Worm (Caenorhabditis elegans) whole organism, early embryonic: ENCODE data around the gene str-177.
A peak's percentile ranks its signal among the peaks of the same experiment; 100 is the strongest.

ENCODE experiments used
- B0310.2 ChIP-seq: sonication (generic microtip); optimal IDR thresholded peaks from 2 replicates; lab custom pipeline; 2016; ENCODE audit warnings: mild to moderate bottlenecking, missing genetic modification characterization, missing compliant biosample characterization
- F13C5.2 ChIP-seq: sonication (generic microtip); optimal IDR thresholded peaks from 2 replicates; lab custom pipeline; 2017; ENCODE audit warnings: mild to moderate bottlenecking, missing genetic modification characterization, inconsistent platforms, missing compliant biosample characterization
- aly-1 ChIP-seq: sonication (generic microtip); optimal IDR thresholded peaks from 2 replicates; lab custom pipeline; 2016; ENCODE audit warnings: missing genetic modification characterization, missing compliant biosample characterization
- ama-1 ChIP-seq: fragments of 150-350 bp; optimal IDR thresholded peaks from 2 replicates; lab custom pipeline; 2014
- ceh-13 ChIP-seq: fragments of 200-800 bp; sonication (Bioruptor generic); optimal IDR thresholded peaks from 2 replicates; lab custom pipeline; 2018; ENCODE audit warnings: mild to moderate bottlenecking, missing genetic modification characterization, missing compliant biosample characterization
- ceh-36 ChIP-seq: sonication (generic microtip); optimal IDR thresholded peaks from 2 replicates; lab custom pipeline; 2016; ENCODE audit warnings: missing genetic modification characterization, inconsistent platforms, missing compliant biosample characterization
- ets-7 ChIP-seq: sonication (generic microtip); optimal IDR thresholded peaks from 2 replicates; lab custom pipeline; 2016; ENCODE audit warnings: missing genotype, missing genetic modification characterization, missing compliant biosample characterization
- flt-1 ChIP-seq: fragments of 200-800 bp; sonication (Bioruptor generic); IDR thresholded peaks from 2 replicates; pipeline ENCODE4 v1.3.6; 2022; ENCODE audit warnings: missing genetic modification characterization, missing compliant biosample characterization
- hmbx-1 ChIP-seq: sonication (generic microtip); optimal IDR thresholded peaks from 2 replicates; lab custom pipeline; 2016; ENCODE audit warnings: mild to moderate bottlenecking, missing genetic modification characterization, missing compliant biosample characterization
- hmg-4 ChIP-seq: fragments of 200-800 bp; sonication (Bioruptor generic); optimal IDR thresholded peaks from 2 replicates; lab custom pipeline; 2018; ENCODE audit warnings: mild to moderate bottlenecking, missing genetic modification characterization, missing compliant biosample characterization
- hnd-1 ChIP-seq: sonication (generic microtip); optimal IDR thresholded peaks from 2 replicates; lab custom pipeline; 2016; ENCODE audit warnings: missing genetic modification characterization, missing compliant biosample characterization
- pes-1 ChIP-seq: fragments of 200-800 bp; sonication (Bioruptor generic); IDR thresholded peaks from 2 replicates; pipeline ENCODE4 v1.3.6; 2022; ENCODE audit warnings: missing genetic modification reagents, missing genetic modification characterization, missing compliant biosample characterization
- scrt-1 ChIP-seq: fragments of 200-800 bp; sonication (Bioruptor generic); IDR thresholded peaks from 2 replicates; pipeline ENCODE4 v1.3.6; 2022; ENCODE audit warnings: missing genetic modification characterization, missing compliant biosample characterization
- sea-1 ChIP-seq: fragments of 200-800 bp; sonication (Bioruptor generic); conservative IDR thresholded peaks from 2 replicates; pipeline ENCODE4 v1.3.6; 2022; ENCODE audit warnings: missing genetic modification characterization, missing compliant biosample characterization
- tbx-11 ChIP-seq: fragments of 200-800 bp; sonication (Bioruptor generic); IDR thresholded peaks from 2 replicates; pipeline ENCODE4 v1.3.6; 2022; ENCODE audit warnings: missing genetic modification characterization, missing compliant biosample characterization
- tbx-37 ChIP-seq: fragments of 200-800 bp; sonication (Bioruptor generic); conservative IDR thresholded peaks from 2 replicates; pipeline ENCODE4 v1.3.6; 2022; ENCODE audit warnings: missing genetic modification reagents, missing genetic modification characterization, missing compliant biosample characterization
- tra-4 ChIP-seq: sonication (generic microtip); optimal IDR thresholded peaks from 2 replicates; lab custom pipeline; 2017; ENCODE audit warnings: missing genetic modification characterization, missing compliant biosample characterization

Gene str-177

ce11 chrV:9198887-9199286 is at the start of gene str-177:
TSS of gene str-177 (minus strand) at chrV:9198987.
- TF ChIP-seq tra-4 (tag; lab: Kevin White, UChicago) (no peak), sea-1 (GFP tag; lab: Robert Waterston, UW) (no peak), scrt-1 (GFP tag; lab: Robert Waterston, UW) (no peak), tbx-37 (no peak), F13C5.2 (tag; lab: Kevin White, UChicago) (no peak), hmg-4 (GFP tag; lab: Kevin White, UChicago) (no peak), hnd-1 (no peak), ceh-36 (tag; lab: Kevin White, UChicago) (no peak), ets-7 (tag; lab: Kevin White, UChicago) (no peak), ceh-13 (GFP tag; lab: Kevin White, UChicago) (no peak), B0310.2 (tag; lab: Kevin White, UChicago) (no peak), hmbx-1 (tag; lab: Kevin White, UChicago) (no peak), aly-1 (tag; lab: Kevin White, UChicago) (no peak), flt-1 (no peak), pes-1 (GFP tag; lab: Robert Waterston, UW) (no peak)

DNA sequence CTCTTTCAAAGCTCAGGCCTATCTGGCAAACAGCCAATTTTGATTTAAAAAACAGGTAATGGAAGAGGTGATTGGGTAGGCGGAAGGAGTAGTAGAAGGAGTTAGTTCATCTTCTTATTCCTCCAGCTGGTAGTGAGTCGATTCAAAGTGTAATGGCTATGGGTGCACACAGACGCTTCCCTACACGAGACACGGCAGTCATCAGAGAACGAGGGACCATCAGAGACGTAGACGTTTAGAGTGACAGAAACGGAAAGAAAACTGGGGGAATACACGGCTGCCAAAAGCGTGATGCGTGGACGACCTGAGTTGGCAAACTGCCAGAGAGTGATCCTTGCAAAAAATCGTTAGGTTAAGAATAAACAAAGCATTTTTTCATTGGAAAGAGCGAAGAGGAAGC is 48.6 kb upstream of the str-177 start:
- TF ChIP-seq B0310.2 (tag; lab: Kevin White, UChicago) (no peak), ceh-13 (GFP tag; lab: Kevin White, UChicago) (no peak), ceh-36 (tag; lab: Kevin White, UChicago) (no peak), flt-1 (no peak), F13C5.2 (tag; lab: Kevin White, UChicago) (peak; percentile 39)

ce11 chrV:9246260-9246659 is 47.5 kb upstream of the str-177 start, which contains the start of gene aat-2:
TSS of gene aat-2 (minus strand) at chrV:9246360.
- TF ChIP-seq tbx-11 (GFP tag; lab: Robert Waterston, UW) (no peak), B0310.2 (tag; lab: Kevin White, UChicago) (no peak), ama-1 (lab: Kevin White, UChicago) (no peak), tbx-37 (no peak), hmg-4 (GFP tag; lab: Kevin White, UChicago) (no peak), F13C5.2 (tag; lab: Kevin White, UChicago) (no peak), sea-1 (GFP tag; lab: Robert Waterston, UW) (no peak), aly-1 (tag; lab: Kevin White, UChicago) (no peak), ceh-13 (GFP tag; lab: Kevin White, UChicago) (no peak), hnd-1 (no peak), scrt-1 (GFP tag; lab: Robert Waterston, UW) (no peak), ceh-36 (tag; lab: Kevin White, UChicago) (no peak), ets-7 (tag; lab: Kevin White, UChicago) (no peak), hmbx-1 (tag; lab: Kevin White, UChicago) (no peak), pes-1 (GFP tag; lab: Robert Waterston, UW) (no peak)

DNA sequence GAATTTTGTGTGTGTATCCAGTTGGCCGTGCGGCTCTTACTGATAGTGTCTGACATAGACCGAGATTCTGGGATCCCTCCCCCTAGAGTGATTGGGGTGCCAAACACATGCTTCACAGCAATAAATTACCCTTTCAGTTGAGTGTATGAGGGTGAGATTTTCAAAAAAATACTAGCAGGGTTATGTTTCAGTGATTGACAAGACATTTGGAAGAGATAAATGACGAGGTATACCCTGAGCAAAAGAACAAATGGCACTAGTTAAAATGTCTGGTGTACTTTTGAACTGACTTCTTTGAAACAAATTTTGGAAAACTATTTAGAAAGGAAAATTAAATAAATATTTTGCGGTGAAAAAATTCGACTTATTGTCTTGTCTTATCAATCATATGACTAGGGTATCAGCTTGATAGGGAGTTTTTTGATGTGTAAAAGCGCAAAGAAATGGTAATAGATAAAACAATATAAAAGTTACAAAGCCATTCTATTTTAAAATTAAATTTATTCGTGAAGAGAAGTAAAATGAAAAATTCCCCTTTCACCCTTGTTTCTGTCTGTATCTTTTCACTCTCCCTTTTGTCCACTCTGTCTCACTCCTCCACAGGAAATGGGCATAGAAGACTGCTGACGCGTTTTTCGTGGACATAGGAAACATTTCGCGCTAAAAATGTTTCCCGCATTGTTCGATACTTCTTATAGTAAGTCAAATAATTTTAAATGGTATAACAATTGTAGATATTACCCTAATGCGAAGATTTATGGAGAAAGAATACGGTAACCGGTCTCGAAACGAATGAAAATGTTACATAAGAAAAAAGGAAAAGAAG is 44.6 kb upstream of the str-177 start, which contains the start of gene glo-4:
Gene glo-4, minus strand, starts transcription at position 51 of the 826 bp plus-strand sequence.
- TF ChIP-seq hnd-1: no peak
- TF ChIP-seq aly-1 (tag; lab: Kevin White, UChicago): no peak
- TF ChIP-seq flt-1: no peak
- no peak for TF ChIP-seq B0310.2 (tag; lab: Kevin White, UChicago)
- TF ChIP-seq F13C5.2 (tag; lab: Kevin White, UChicago): no peak

- TF ChIP-seq hnd-1 (no peak), F13C5.2 (tag; lab: Kevin White, UChicago) (no peak), B0310.2 (tag; lab: Kevin White, UChicago) (no peak), hmg-4 (GFP tag; lab: Kevin White, UChicago) (no peak), tbx-37 (no peak), ets-7 (tag; lab: Kevin White, UChicago) (no peak), scrt-1 (GFP tag; lab: Robert Waterston, UW) (no peak), hmbx-1 (tag; lab: Kevin White, UChicago) (no peak), sea-1 (GFP tag; lab: Robert Waterston, UW) (no peak), aly-1 (tag; lab: Kevin White, UChicago) (no peak), flt-1 (no peak), tbx-11 (GFP tag; lab: Robert Waterston, UW) (no peak), tra-4 (tag; lab: Kevin White, UChicago) (no peak), ama-1 (lab: Kevin White, UChicago) (no peak)
Observed at ce11 chrV:9232296-9232695, 33.5 kb upstream of the str-177 start, which contains the start of gene F07C3.3. TSS of gene F07C3.3 (minus strand) at chrV:9232396.

DNA sequence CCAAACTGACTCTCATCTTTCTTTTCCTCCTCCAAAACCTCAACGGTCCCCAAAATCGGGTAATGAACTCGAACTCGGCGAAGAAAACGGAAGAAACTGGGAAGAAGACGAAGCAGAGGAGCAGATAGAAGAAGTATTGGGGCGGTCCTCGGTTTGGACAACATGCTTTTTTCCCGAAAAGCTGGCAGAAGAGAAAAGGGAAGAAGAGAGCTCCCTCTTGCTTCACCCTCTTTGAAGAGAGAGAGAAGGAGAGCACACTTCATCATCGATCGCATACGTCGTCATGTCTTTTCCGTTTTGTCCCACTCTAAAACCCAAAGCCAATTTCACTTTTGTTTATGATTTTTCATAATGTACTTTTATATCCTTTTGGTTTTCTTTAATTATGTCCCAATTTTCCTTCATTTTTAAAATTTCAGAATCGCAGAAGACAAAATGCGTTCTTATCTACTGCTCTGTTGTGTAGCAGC is 26.9 kb upstream of the str-177 start, which contains the start of gene F07C3.2:
Gene F07C3.2, plus strand, starts transcription at position 420 of the 470 bp plus-strand sequence.
- no peak for TF ChIP-seq F13C5.2 (tag; lab: Kevin White, UChicago)
- TF ChIP-seq tra-4 (tag; lab: Kevin White, UChicago): no peak
- TF ChIP-seq sea-1 (GFP tag; lab: Robert Waterston, UW): no peak
- no peak for TF ChIP-seq tbx-37
- TF ChIP-seq flt-1: no peak
- no peak for TF ChIP-seq hmbx-1 (tag; lab: Kevin White, UChicago)
- TF ChIP-seq ceh-36 (tag; lab: Kevin White, UChicago): no peak
- no peak for TF ChIP-seq scrt-1 (GFP tag; lab: Robert Waterston, UW)
- TF ChIP-seq ceh-13 (GFP tag; lab: Kevin White, UChicago): no peak
- TF ChIP-seq pes-1 (GFP tag; lab: Robert Waterston, UW): no peak
- TF ChIP-seq ama-1 (lab: Kevin White, UChicago): no peak
- no peak for TF ChIP-seq B0310.2 (tag; lab: Kevin White, UChicago)
- no peak for TF ChIP-seq hnd-1
- TF ChIP-seq hmg-4 (GFP tag; lab: Kevin White, UChicago): no peak
- no peak for TF ChIP-seq tbx-11 (GFP tag; lab: Robert Waterston, UW)
